Worm (Caenorhabditis elegans): ENCODE data around the gene F09C8.1.

- TF ChIP-seq nhr-12 (tag; optimal IDR thresholded peaks at IDR 0.05) (no peak), mdl-1 (tag; optimal IDR thresholded peaks at IDR 0.05) (no peak), elt-3 (tag; optimal IDR thresholded peaks at IDR 0.05) (no peak), nfya-1 (tag; optimal IDR thresholded peaks at IDR 0.05; ENCODE audit: insufficient read depth) (peak; percentile 69), snpc-4 (tag; optimal IDR thresholded peaks at IDR 0.05) (no peak), ztf-4 (tag; optimal IDR thresholded peaks at IDR 0.05) (no peak), elt-1 (tag; optimal IDR thresholded peaks at IDR 0.05) (no peak), nhr-28 (tag; optimal IDR thresholded peaks at IDR 0.05) (no peak), nhr-23 (tag; optimal IDR thresholded peaks at IDR 0.05) (no peak), aly-2 (tag; optimal IDR thresholded peaks at IDR 0.05) (no peak), skn-1 (tag; optimal IDR thresholded peaks at IDR 0.05) (no peak), unc-62 (GFP tag; optimal IDR thresholded peaks at IDR 0.05) (no peak)
Observed at ce11 chrX:16133815-16134214, 29.5 kb downstream of the F09C8.1 start.
